Worm (Caenorhabditis elegans): ENCODE measurements around the gene asp-13.

Gene asp-13

DNA sequence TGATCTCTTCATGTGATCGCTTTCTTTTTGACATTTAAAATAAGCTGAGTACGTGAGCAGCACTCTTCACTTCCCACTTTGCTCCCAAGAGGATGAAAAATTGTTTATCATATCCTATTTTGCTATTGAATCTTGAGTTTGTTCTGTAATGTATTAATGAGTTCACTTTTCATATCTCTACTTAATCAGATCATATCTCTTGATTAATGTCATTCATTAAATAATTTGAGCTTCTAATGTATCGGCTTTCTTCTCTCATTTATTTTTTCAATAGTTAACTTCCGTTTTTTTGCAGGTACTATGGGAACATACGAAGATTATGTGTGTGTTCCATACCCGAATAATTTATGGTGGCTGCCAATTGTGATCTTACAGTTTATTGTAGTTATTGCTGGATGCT lies 38.1 kb upstream of the asp-13 start, which contains the start of gene ZC190.2 (continued):
- no peak for TF ChIP-seq nfya-2 (GFP tag; IDR thresholded peaks at IDR 0.05)
- TF ChIP-seq hmg-1.2 (GFP tag; IDR thresholded peaks at IDR 0.05) = no peak
- TF ChIP-seq nhr-80 (tag; optimal IDR thresholded peaks at IDR 0.05) = no peak

DNA sequence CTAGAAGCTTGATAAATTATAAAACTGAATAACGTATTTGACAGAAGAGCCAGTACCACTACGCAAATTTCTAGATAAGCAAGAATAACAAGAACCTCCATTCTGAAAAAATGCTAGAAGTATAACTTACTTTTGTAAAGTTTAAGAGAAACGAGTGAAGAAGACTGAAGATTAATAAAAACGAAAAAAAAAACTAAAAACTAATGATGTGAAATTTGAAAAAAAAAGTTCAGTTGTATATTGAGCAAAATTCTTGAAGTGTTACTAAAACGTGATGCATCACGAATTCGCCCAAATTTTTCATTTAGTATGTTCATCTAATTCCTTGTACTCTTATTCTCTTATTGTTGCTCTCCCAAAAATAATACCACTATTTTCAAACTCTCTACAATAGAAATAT lies 34.2 kb upstream of the asp-13 start, which contains the start of gene ZC190.6:
Gene ZC190.6 (minus strand): TSS at position 101 of the 400 bp plus-strand sequence.
- TF ChIP-seq F22D6.2 (tag; optimal IDR thresholded peaks at IDR 0.05) (no peak), ztf-28 (GFP tag; IDR thresholded peaks at IDR 0.05) (no peak), cebp-2 (GFP tag; IDR thresholded peaks at IDR 0.05) (no peak), snpc-3.4 (tag; optimal IDR thresholded peaks at IDR 0.05) (no peak), cebp-1 (GFP tag; IDR thresholded peaks at IDR 0.05) (no peak), cebp-1 (tag; optimal IDR thresholded peaks at IDR 0.05) (no peak), madf-10 (tag; optimal IDR thresholded peaks at IDR 0.05) (no peak), mcd-1 (GFP tag; IDR thresholded peaks at IDR 0.05) (no peak), lag-1 (GFP tag; IDR thresholded peaks at IDR 0.05) (no peak), ztf-6 (GFP tag; IDR thresholded peaks at IDR 0.05) (no peak), snpc-4 (GFP tag; optimal IDR thresholded peaks at IDR 0.05) (no peak), snpc-4 (tag; optimal IDR thresholded peaks at IDR 0.05) (no peak), ceh-40 (GFP tag; IDR thresholded peaks at IDR 0.05) (no peak), pbrm-1 (GFP tag; IDR thresholded peaks at IDR 0.05) (no peak), ceh-100 (GFP tag; IDR thresholded peaks at IDR 0.05) (no peak), madf-8 (GFP tag; conservative IDR thresholded peaks at IDR 0.05) (no peak), ztf-26 (tag; optimal IDR thresholded peaks at IDR 0.05) (no peak), pha-4 (tag; optimal IDR thresholded peaks at IDR 0.05) (no peak), xnd-1 (tag; optimal IDR thresholded peaks at IDR 0.05) (no peak), F33H1.4 (GFP tag; IDR thresholded peaks at IDR 0.05) (no peak)

DNA sequence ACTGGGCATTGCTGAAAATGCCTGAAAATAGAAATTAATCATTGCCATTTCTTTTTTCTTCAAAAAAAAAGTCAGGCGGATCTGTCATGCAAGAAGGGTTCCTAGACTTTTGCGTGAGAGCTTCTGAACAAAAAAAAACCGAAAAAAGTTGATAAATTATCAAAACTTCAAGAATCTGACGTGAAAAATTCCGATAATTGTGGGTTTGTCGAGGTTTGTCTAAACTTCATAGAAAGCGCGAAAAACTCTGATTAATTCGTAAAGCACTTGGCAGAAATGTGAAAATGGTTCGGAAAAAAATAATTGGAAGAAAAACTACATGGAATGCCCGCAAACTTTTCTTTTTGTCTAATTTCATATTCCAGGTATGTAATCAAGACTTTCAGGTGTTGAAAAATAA lies 30.5 kb upstream of the asp-13 start, which contains the start of gene ZC190.5:
Gene ZC190.5 (minus strand): TSS at position 101 of the 400 bp plus-strand sequence.
- TF ChIP-seq ceh-79 (tag; optimal IDR thresholded peaks at IDR 0.05) (no peak), ztf-26 (tag; optimal IDR thresholded peaks at IDR 0.05) (no peak), Y95B8A.8 (GFP tag; IDR thresholded peaks at IDR 0.05) (no peak), akir-1 (GFP tag; optimal IDR thresholded peaks at IDR 0.05) (no peak), lir-1 (GFP tag; conservative IDR thresholded peaks at IDR 0.05) (no peak), nhr-27 (tag; optimal IDR thresholded peaks at IDR 0.05) (no peak), F57C9.4 (tag; optimal IDR thresholded peaks at IDR 0.05) (no peak), ceh-100 (GFP tag; IDR thresholded peaks at IDR 0.05) (no peak), ccch-3 (GFP tag; optimal IDR thresholded peaks at IDR 0.05) (no peak), lin-35 (GFP tag; optimal IDR thresholded peaks at IDR 0.05) (no peak), ztf-3 (GFP tag; optimal IDR thresholded peaks at IDR 0.05) (no peak), efl-1 (GFP tag; optimal IDR thresholded peaks at IDR 0.05) (no peak), B0336.3 (GFP tag; IDR thresholded peaks at IDR 0.05) (no peak), ztf-28 (GFP tag; IDR thresholded peaks at IDR 0.05) (no peak), B0261.1 (tag; optimal IDR thresholded peaks at IDR 0.05) (no peak), die-1 (tag; optimal IDR thresholded peaks at IDR 0.05) (no peak), snpc-1.1 (tag; optimal IDR thresholded peaks at IDR 0.05; ENCODE audit: insufficient read depth) (no peak), Y79H2A.3 (GFP tag; conservative IDR thresholded peaks at IDR 0.05) (no peak), nhr-90 (tag; optimal IDR thresholded peaks at IDR 0.05) (no peak), let-526 (GFP tag; IDR thresholded peaks at IDR 0.05) (no peak)

All from whole organism, young adult.